Fruit fly (Drosophila melanogaster) whole organism, embryonic: ENCODE measurements around the gene CG17187.

Experiments used
- Asciz ChIP-seq: fragments of 200-800 bp; sonication (Bioruptor generic); optimal IDR thresholded peaks from 2 replicates; lab custom pipeline; 2017; ENCODE audit warnings: missing biosample characterization, mild to moderate bottlenecking, missing genetic modification characterization, missing genetic modification reagents
- CG10209 ChIP-seq: fragments of 200-800 bp; sonication (Bioruptor generic); optimal IDR thresholded peaks from 3 replicates; lab custom pipeline; 2017; ENCODE audit warnings: missing biosample characterization, mild to moderate bottlenecking, missing genetic modification characterization, missing genetic modification reagents
- CG10462 ChIP-seq: fragments of 200-800 bp; sonication (Bioruptor generic); optimal IDR thresholded peaks from 2 replicates; lab custom pipeline; 2016; ENCODE audit warnings: missing biosample characterization, missing genetic modification characterization
- CG10979 ChIP-seq: fragments of 200-800 bp; sonication (Bioruptor generic); optimal IDR thresholded peaks from 2 replicates; lab custom pipeline; 2018; ENCODE audit warnings: missing biosample characterization, mild to moderate bottlenecking, missing genetic modification characterization, moderate library complexity
- CG11093 ChIP-seq: fragments of 200-800 bp; sonication (Bioruptor generic); IDR thresholded peaks from 3 replicates; pipeline ENCODE4 v1.3.6; 2022; ENCODE audit warnings: missing biosample characterization, missing genetic modification characterization
- CG12391 ChIP-seq: fragments of 200-800 bp; sonication (Bioruptor generic); optimal IDR thresholded peaks from 3 replicates; lab custom pipeline; 2018; ENCODE audit warnings: missing biosample characterization, mild to moderate bottlenecking, missing genetic modification characterization, moderate library complexity
- CG14014 ChIP-seq: fragments of 200-800 bp; sonication (Bioruptor generic); IDR thresholded peaks from 2 replicates; pipeline ENCODE4 v1.3.6; 2022; ENCODE audit warnings: missing biosample characterization, missing genetic modification characterization
- CG14965 ChIP-seq: fragments of 200-800 bp; sonication (Bioruptor generic); optimal IDR thresholded peaks from 2 replicates; lab custom pipeline; 2016; ENCODE audit warnings: missing biosample characterization, missing genetic modification characterization, borderline replicate concordance
- CG1529 ChIP-seq: fragments of 200-800 bp; sonication (Bioruptor generic); optimal IDR thresholded peaks from 3 replicates; lab custom pipeline; 2018; ENCODE audit warnings: missing biosample characterization, missing genetic modification characterization
- CG18262 ChIP-seq: fragments of 200-800 bp; optimal IDR thresholded peaks from 3 replicates; lab custom pipeline; 2019; ENCODE audit warnings: missing biosample characterization, mild to moderate bottlenecking, missing genetic modification characterization, moderate library complexity
- CG31441 ChIP-seq: fragments of 200-800 bp; sonication (Bioruptor generic); IDR thresholded peaks from 2 replicates; pipeline ENCODE4 v1.3.6; 2022; ENCODE audit warnings: missing biosample characterization, missing genetic modification characterization
- CG32767 ChIP-seq: fragments of 200-800 bp; sonication (Bioruptor generic); IDR thresholded peaks from 2 replicates; pipeline ENCODE4 v1.3.6; 2022; ENCODE audit warnings: missing biosample characterization, missing genetic modification characterization
- CG4820 ChIP-seq: fragments of 200-800 bp; sonication (Bioruptor generic); optimal IDR thresholded peaks from 3 replicates; lab custom pipeline; 2016; ENCODE audit warnings: missing biosample characterization, missing genetic modification characterization
- CG6683 ChIP-seq: fragments of 200-800 bp; sonication (Bioruptor generic); optimal IDR thresholded peaks from 2 replicates; lab custom pipeline; 2017; ENCODE audit warnings: missing biosample characterization, mild to moderate bottlenecking, missing genetic modification characterization, missing genetic modification reagents
- CG7357 ChIP-seq: fragments of 200-800 bp; sonication (Bioruptor generic); IDR thresholded peaks from 3 replicates; pipeline ENCODE4 v1.3.6; 2022; ENCODE audit warnings: missing biosample characterization, missing genetic modification characterization
- CG8359 ChIP-seq: fragments of 200-800 bp; sonication (Bioruptor generic); optimal IDR thresholded peaks from 2 replicates; lab custom pipeline; 2017; ENCODE audit warnings: missing biosample characterization, mild to moderate bottlenecking, missing genetic modification characterization, borderline replicate concordance
- CG8765 ChIP-seq: fragments of 200-800 bp; sonication (Bioruptor generic); IDR thresholded peaks from 2 replicates; pipeline ENCODE4 v1.3.6; 2022; ENCODE audit warnings: missing biosample characterization, missing genetic modification characterization
- CG8944 ChIP-seq: fragments of 200-800 bp; sonication (Bioruptor generic); optimal IDR thresholded peaks from 3 replicates; lab custom pipeline; 2016; ENCODE audit warnings: missing biosample characterization, missing genetic modification characterization
- CG9727 ChIP-seq: fragments of 200-800 bp; sonication (Bioruptor generic); optimal IDR thresholded peaks from 3 replicates; lab custom pipeline; 2017; ENCODE audit warnings: missing biosample characterization, mild to moderate bottlenecking, missing genetic modification characterization
- CG9817 ChIP-seq: fragments of 200-800 bp; sonication (Bioruptor generic); optimal IDR thresholded peaks from 2 replicates; lab custom pipeline; 2018; ENCODE audit warnings: missing biosample characterization, mild to moderate bottlenecking, missing genetic modification characterization, moderate library complexity
- CG9876 ChIP-seq: fragments of 200-800 bp; sonication (Bioruptor generic); optimal IDR thresholded peaks from 2 replicates; lab custom pipeline; 2016; ENCODE audit warnings: missing biosample characterization, missing genetic modification characterization
- CG9932 ChIP-seq: fragments of 200-800 bp; sonication (Bioruptor generic); IDR thresholded peaks from 2 replicates; pipeline ENCODE4 v1.3.6; 2022; ENCODE audit warnings: missing biosample characterization, missing genetic modification characterization
- D19B ChIP-seq: fragments of 200-800 bp; sonication (Bioruptor generic); optimal IDR thresholded peaks from 2 replicates; lab custom pipeline; 2017; ENCODE audit warnings: missing biosample characterization, mild to moderate bottlenecking, missing genetic modification characterization
- Dip2 ChIP-seq: fragments of 200-800 bp; sonication (Bioruptor generic); IDR thresholded peaks from 2 replicates; pipeline ENCODE4 v1.3.6; 2022; ENCODE audit warnings: missing biosample characterization, missing genetic modification characterization
- Hey ChIP-seq: fragments of 200-800 bp; sonication (Bioruptor generic); optimal IDR thresholded peaks from 3 replicates; lab custom pipeline; 2018; ENCODE audit warnings: missing biosample characterization, mild to moderate bottlenecking, missing genetic modification characterization
- Lim3 ChIP-seq: fragments of 200-800 bp; sonication (Bioruptor generic); IDR thresholded peaks from 2 replicates; pipeline ENCODE4 v1.3.6; 2022; ENCODE audit warnings: missing biosample characterization, missing genetic modification characterization
- Mes4 ChIP-seq: fragments of 200-800 bp; sonication (Bioruptor generic); optimal IDR thresholded peaks from 2 replicates; lab custom pipeline; 2016; ENCODE audit warnings: missing biosample characterization, missing genetic modification characterization
- Mrtf ChIP-seq: fragments of 200-800 bp; sonication (Bioruptor generic); IDR thresholded peaks from 3 replicates; pipeline ENCODE4 v1.3.6; 2022; ENCODE audit warnings: missing biosample characterization, missing genetic modification characterization
- Spps ChIP-seq: fragments of 200-800 bp; sonication (Bioruptor generic); optimal IDR thresholded peaks from 2 replicates; lab custom pipeline; 2018; ENCODE audit warnings: missing biosample characterization, mild to moderate bottlenecking, missing genetic modification characterization
- ac ChIP-seq: fragments of 200-800 bp; sonication (Bioruptor generic); optimal IDR thresholded peaks from 3 replicates; lab custom pipeline; 2017; ENCODE audit warnings: missing biosample characterization, mild to moderate bottlenecking, missing genetic modification characterization
- disco-r ChIP-seq: fragments of 200-800 bp; sonication (Bioruptor generic); optimal IDR thresholded peaks from 2 replicates; lab custom pipeline; 2016; ENCODE audit warnings: missing biosample characterization, missing genetic modification characterization
- dysf ChIP-seq: fragments of 200-800 bp; sonication (Bioruptor generic); IDR thresholded peaks from 3 replicates; pipeline ENCODE4 v1.3.6; 2022; ENCODE audit warnings: missing biosample characterization, missing genetic modification characterization
- emc ChIP-seq: fragments of 200-800 bp; sonication (Bioruptor generic); optimal IDR thresholded peaks from 2 replicates; lab custom pipeline; 2016; ENCODE audit warnings: missing biosample characterization, missing genetic modification characterization
- exex ChIP-seq: fragments of 200-800 bp; sonication (Bioruptor generic); optimal IDR thresholded peaks from 4 replicates; lab custom pipeline; 2018; ENCODE audit warnings: missing biosample characterization, mild to moderate bottlenecking, missing genetic modification characterization, moderate library complexity
- ftz-f1 ChIP-seq: fragments of 200-800 bp; sonication (Bioruptor generic); optimal IDR thresholded peaks from 2 replicates; lab custom pipeline; 2016; ENCODE audit warnings: missing biosample characterization, missing genetic modification characterization
- gsb ChIP-seq: fragments of 200-800 bp; sonication (Bioruptor generic); IDR thresholded peaks from 2 replicates; pipeline ENCODE4 v1.3.6; 2022; ENCODE audit warnings: missing biosample characterization, missing genetic modification characterization
- kay ChIP-seq: fragments of 200-800 bp; sonication (Bioruptor generic); optimal IDR thresholded peaks from 2 replicates; lab custom pipeline; 2016; ENCODE audit warnings: missing biosample characterization, missing genetic modification characterization
- kni ChIP-seq: fragments of 200-800 bp; sonication (Bioruptor generic); optimal IDR thresholded peaks from 3 replicates; lab custom pipeline; 2017; ENCODE audit warnings: mild to moderate bottlenecking, missing biosample characterization, missing genetic modification reagents, missing genetic modification characterization
- nau ChIP-seq: fragments of 200-800 bp; sonication (Bioruptor generic); optimal IDR thresholded peaks from 3 replicates; lab custom pipeline; 2017; ENCODE audit warnings: missing biosample characterization, mild to moderate bottlenecking, missing genetic modification characterization, missing genetic modification reagents
- nerfin-1 ChIP-seq: fragments of 200-800 bp; sonication (Bioruptor generic); optimal IDR thresholded peaks from 3 replicates; lab custom pipeline; 2019; ENCODE audit warnings: missing biosample characterization, mild to moderate bottlenecking, missing genetic modification characterization, moderate library complexity
- peb ChIP-seq: fragments of 200-800 bp; sonication (Bioruptor generic); IDR thresholded peaks from 2 replicates; pipeline ENCODE4 v1.3.6; 2022; ENCODE audit warnings: missing biosample characterization, missing genetic modification characterization
- pfk ChIP-seq: fragments of 200-800 bp; sonication (Bioruptor generic); optimal IDR thresholded peaks from 2 replicates; lab custom pipeline; 2018; ENCODE audit warnings: missing biosample characterization, mild to moderate bottlenecking, missing genetic modification characterization, moderate library complexity
- pho ChIP-seq: fragments of 200-800 bp; sonication (Bioruptor generic); optimal IDR thresholded peaks from 2 replicates; lab custom pipeline; 2016; ENCODE audit warnings: missing biosample characterization, missing genetic modification characterization
- prd ChIP-seq, 3 experiments: fragments of >200 bp in 2 of 3; fragments of 200-800 bp in 1 of 3; sonication (Bioruptor generic) in 1 of 3; optimal IDR thresholded peaks in 2 of 3; IDR thresholded peaks in 1 of 3; 2 replicates in 2 of 3; 3 replicates in 1 of 3; pipeline versions ENCODE4 v1.3.6 to Lab custom; 2017 to 2022; ENCODE audit warnings: missing biosample characterization in 1 of 3, missing genetic modification characterization in 1 of 3
- ro ChIP-seq: fragments of 200-800 bp; sonication (Bioruptor generic); IDR thresholded peaks from 2 replicates; pipeline ENCODE4 v1.3.6; 2022; ENCODE audit warnings: missing biosample characterization, missing genetic modification characterization
- seq ChIP-seq: fragments of 200-800 bp; sonication (Bioruptor generic); IDR thresholded peaks from 2 replicates; pipeline ENCODE4 v1.3.6; 2022; ENCODE audit warnings: missing biosample characterization, missing genetic modification characterization
- sna ChIP-seq: fragments of 200-800 bp; sonication (Bioruptor generic); IDR thresholded peaks from 2 replicates; pipeline ENCODE4 v1.3.6; 2022; ENCODE audit warnings: missing biosample characterization, missing genetic modification characterization; ENCODE audit not compliant: partially characterized antibody
- vfl ChIP-seq: fragments of 200-800 bp; sonication (Bioruptor generic); optimal IDR thresholded peaks from 2 replicates; lab custom pipeline; 2016; ENCODE audit warnings: missing biosample characterization, missing genetic modification characterization
- zen ChIP-seq: fragments of 200-800 bp; sonication (Bioruptor generic); optimal IDR thresholded peaks from 3 replicates; lab custom pipeline; 2018; ENCODE audit warnings: missing biosample characterization, mild to moderate bottlenecking, missing genetic modification characterization, moderate library complexity

Gene CG17187

DNA sequence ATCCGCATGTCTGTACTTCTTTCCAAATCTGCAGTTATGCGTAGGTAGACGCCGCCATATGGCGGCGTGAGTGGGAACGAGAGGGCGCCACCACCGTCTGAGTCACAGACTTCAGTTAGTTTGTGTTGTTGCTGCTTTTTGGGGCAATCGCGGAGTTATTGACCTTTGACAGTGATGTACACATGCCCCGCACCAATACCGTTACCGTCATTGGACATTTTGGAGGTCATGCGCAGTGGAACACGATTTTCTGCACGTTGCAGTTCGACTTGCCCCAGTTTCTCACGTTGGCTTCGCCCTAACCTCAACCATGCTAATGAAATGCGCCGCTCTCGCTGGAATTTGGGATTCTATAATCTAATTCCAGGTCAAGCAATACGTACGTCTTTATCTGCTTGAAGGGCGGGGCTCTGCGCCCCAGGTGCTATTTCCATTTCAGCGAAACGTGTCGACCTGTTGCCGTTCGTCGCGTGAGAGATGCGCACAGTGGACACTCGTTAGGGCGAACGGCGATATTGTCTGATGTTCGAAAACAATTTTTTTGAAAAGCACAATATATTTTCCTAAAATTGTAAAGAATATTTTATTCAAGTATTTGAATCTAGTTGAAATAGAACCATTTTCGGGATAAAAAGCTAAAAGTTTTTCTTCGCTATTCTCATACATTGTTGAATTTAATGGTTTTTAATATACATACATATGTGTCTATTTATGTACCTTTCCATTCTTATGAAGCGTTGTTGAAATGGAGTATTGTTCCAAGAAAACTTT is 20.2 kb downstream of the CG17187 start (continued):
- TF ChIP-seq Dip2 (GFP tag; lab: Robert Waterston, UW) (no peak), CG10979 (tag; lab: Kevin White, UChicago) (peak; percentile 50), Asciz (GFP tag; lab: Kevin White, UChicago) (peak; percentile 73), emc (peak; percentile 20), CG1529 (GFP tag; lab: Kevin White, UChicago) (peak; percentile 11), CG8765 (GFP tag; lab: Robert Waterston, UW) (peak; percentile 8; the same call in 1 of the 2 replicates), nau (GFP tag; lab: Kevin White, UChicago) (peak; percentile 12), kni (peak; percentile 95), CG14014 (peak; percentile 80), CG32767 (GFP tag; lab: Robert Waterston, UW) (peak; percentile 53), CG11093 (GFP tag; lab: Robert Waterston, UW) (peak; percentile 57; the same call in 1 of the 3 replicates), prd (optimal IDR thresholded peaks at IDR 0.05; lab: Kevin White, UChicago) (no peak), prd (GFP tag; IDR thresholded peaks at IDR 0.05; lab: Robert Waterston, UW) (peak; percentile 87), CG9876 (GFP tag; lab: Kevin White, UChicago) (peak; percentile 48), CG9817 (tag; lab: Kevin White, UChicago) (peak; percentile 65), CG9727 (GFP tag; lab: Kevin White, UChicago) (peak; percentile 61), ro (peak; percentile 53), sna (GFP tag; lab: Robert Waterston, UW) (no peak), CG8944 (GFP tag; lab: Kevin White, UChicago) (peak; percentile 67), ac (GFP tag; lab: Kevin White, UChicago) (no peak), D19B (GFP tag; lab: Kevin White, UChicago) (peak; percentile 57), CG18262 (tag; lab: Kevin White, UChicago) (peak; percentile 61), CG6683 (GFP tag; lab: Kevin White, UChicago) (no peak), Lim3 (GFP tag; lab: Robert Waterston, UW) (0 out of 2 replicates have a peak, but pooled peaks have one; percentile 7), CG7357 (GFP tag; lab: Robert Waterston, UW) (peak; percentile 51; the same call in 1 of the 3 replicates), dysf (GFP tag; lab: Robert Waterston, UW) (peak; percentile 82), Hey (tag; lab: Kevin White, UChicago) (peak; percentile 69), CG14965 (GFP tag; lab: Kevin White, UChicago) (no peak), seq (GFP tag; lab: Robert Waterston, UW) (peak; percentile 62), kay (GFP tag; lab: Kevin White, UChicago) (peak; percentile 84), zen (tag; lab: Kevin White, UChicago) (peak; percentile 53), CG8359 (no peak), CG31441 (GFP tag; lab: Robert Waterston, UW) (peak; percentile 62), pho (peak; percentile 64), Mrtf (GFP tag; lab: Robert Waterston, UW) (peak; percentile 64), vfl (GFP tag; lab: Kevin White, UChicago) (peak; percentile 73), Spps (tag; lab: Kevin White, UChicago) (no peak), pfk (GFP tag; lab: Kevin White, UChicago) (no peak), gsb (GFP tag; lab: Robert Waterston, UW) (no peak), CG4820 (GFP tag; lab: Kevin White, UChicago) (peak; percentile 83), CG9932 (GFP tag; lab: Robert Waterston, UW) (peak; percentile 87), CG10462 (no peak), peb (peak; percentile 45; the same call in 1 of the 2 replicates), CG10209 (GFP tag; lab: Kevin White, UChicago) (peak; percentile 57), disco-r (GFP tag; lab: Kevin White, UChicago) (peak; percentile 41), ftz-f1 (GFP tag; lab: Kevin White, UChicago) (peak; percentile 60), exex (tag; lab: Kevin White, UChicago) (peak; percentile 49), CG12391 (tag; lab: Kevin White, UChicago) (peak; percentile 81), Mes4 (GFP tag; lab: Kevin White, UChicago) (peak; percentile 54), nerfin-1 (no peak)
